Fruit fly (Drosophila melanogaster) whole organism, pupa: ENCODE results near the gene Tim17b2.
A peak's percentile ranks its signal among the peaks of the same experiment; 100 is the strongest.

Source experiments
- CG10348 ChIP-seq: fragments of 200-800 bp; sonication (Bioruptor generic); IDR thresholded peaks from 2 replicates; pipeline ENCODE4 v1.3.6; 2022; ENCODE audit warnings: missing biosample characterization, missing genetic modification characterization
- CG12605 ChIP-seq: fragments of 200-800 bp; sonication (Bioruptor generic); IDR thresholded peaks from 2 replicates; pipeline ENCODE4 v1.3.6; 2022; ENCODE audit warnings: missing biosample characterization, missing genetic modification characterization
- CG13204 ChIP-seq: fragments of 200-800 bp; sonication (Bioruptor generic); optimal IDR thresholded peaks from 2 replicates; lab custom pipeline; 2018; ENCODE audit warnings: missing biosample characterization, mild to moderate bottlenecking, missing genetic modification characterization, moderate library complexity
- CG14655 ChIP-seq: fragments of 200-800 bp; sonication (Bioruptor generic); optimal IDR thresholded peaks from 3 replicates; lab custom pipeline; 2017; ENCODE audit warnings: mild to moderate bottlenecking, missing biosample characterization, missing genetic modification reagents, missing genetic modification characterization
- CG15710 ChIP-seq: fragments of 200-800 bp; sonication (Bioruptor generic); optimal IDR thresholded peaks from 2 replicates; lab custom pipeline; 2018; ENCODE audit warnings: missing biosample characterization, mild to moderate bottlenecking, missing genetic modification characterization, moderate library complexity
- CG17806 ChIP-seq: fragments of 200-800 bp; sonication (Bioruptor generic); optimal IDR thresholded peaks from 2 replicates; lab custom pipeline; 2018; ENCODE audit warnings: missing biosample characterization, mild to moderate bottlenecking, missing genetic modification characterization, moderate library complexity
- CG32121 ChIP-seq: fragments of 200-800 bp; sonication (Bioruptor generic); IDR thresholded peaks from 2 replicates; pipeline ENCODE4 v1.3.6; 2022; ENCODE audit warnings: missing biosample characterization, missing genetic modification characterization
- CG34367 ChIP-seq: fragments of 200-800 bp; sonication (Bioruptor generic); optimal IDR thresholded peaks from 2 replicates; lab custom pipeline; 2018; ENCODE audit warnings: missing biosample characterization, mild to moderate bottlenecking, missing genetic modification characterization
- CG4496 ChIP-seq: fragments of 200-800 bp; sonication (Bioruptor generic); IDR thresholded peaks from 3 replicates; pipeline ENCODE4 v1.3.6; 2022; ENCODE audit warnings: missing biosample characterization, missing genetic modification characterization
- CG8159 ChIP-seq: fragments of 200-800 bp; sonication (Bioruptor generic); optimal IDR thresholded peaks from 3 replicates; lab custom pipeline; 2018; ENCODE audit warnings: missing biosample characterization, mild to moderate bottlenecking, missing genetic modification characterization, moderate library complexity
- CG8301 ChIP-seq: fragments of 200-800 bp; sonication (Bioruptor generic); optimal IDR thresholded peaks from 2 replicates; lab custom pipeline; 2018; ENCODE audit warnings: missing biosample characterization, mild to moderate bottlenecking, missing genetic modification characterization
- CG9948 ChIP-seq: fragments of 200-800 bp; sonication (Bioruptor generic); optimal IDR thresholded peaks from 2 replicates; lab custom pipeline; 2018; ENCODE audit warnings: missing biosample characterization, mild to moderate bottlenecking, missing genetic modification characterization, moderate library complexity
- D1 ChIP-seq: fragments of 200-800 bp; sonication (Bioruptor generic); optimal IDR thresholded peaks from 2 replicates; lab custom pipeline; 2018; ENCODE audit warnings: missing biosample characterization, mild to moderate bottlenecking, missing genetic modification characterization, moderate library complexity
- EcR ChIP-seq: fragments of 200-800 bp; sonication (Bioruptor generic); optimal IDR thresholded peaks from 3 replicates; lab custom pipeline; 2019; ENCODE audit warnings: missing biosample characterization, missing genetic modification characterization, mild to moderate bottlenecking, moderate library complexity, missing genetic modification reagents
- Ets98B ChIP-seq: fragments of 200-800 bp; sonication (Bioruptor generic); IDR thresholded peaks from 2 replicates; pipeline ENCODE4 v1.3.6; 2022; ENCODE audit warnings: missing biosample characterization, missing genetic modification characterization
- Pif1A ChIP-seq: fragments of 200-800 bp; sonication (Bioruptor generic); optimal IDR thresholded peaks from 3 replicates; lab custom pipeline; 2016; ENCODE audit warnings: missing biosample characterization, missing genetic modification characterization
- Pif1B ChIP-seq: fragments of 200-800 bp; sonication (Bioruptor generic); optimal IDR thresholded peaks from 3 replicates; lab custom pipeline; 2016; ENCODE audit warnings: missing biosample characterization, missing genetic modification characterization
- Snoo ChIP-seq: fragments of 200-800 bp; sonication (Bioruptor generic); optimal IDR thresholded peaks from 3 replicates; lab custom pipeline; 2017; ENCODE audit warnings: missing biosample characterization, mild to moderate bottlenecking, missing genetic modification characterization, inconsistent platforms
- fd96Ca ChIP-seq: fragments of 200-800 bp; sonication (Bioruptor generic); IDR thresholded peaks from 3 replicates; pipeline ENCODE4 v1.3.6; 2022; ENCODE audit warnings: missing biosample characterization, missing genetic modification characterization
- gl ChIP-seq: fragments of 200-800 bp; sonication (Bioruptor generic); optimal IDR thresholded peaks from 2 replicates; lab custom pipeline; 2018; ENCODE audit warnings: missing biosample characterization, mild to moderate bottlenecking, missing genetic modification characterization
- rn ChIP-seq: fragments of 200-800 bp; sonication (Bioruptor generic); IDR thresholded peaks from 2 replicates; pipeline ENCODE4 v1.3.6; 2022; ENCODE audit warnings: missing biosample characterization, missing genetic modification characterization

Gene Tim17b2

dm6 chr2L:15490206-15490851 lies 5.8 kb downstream of the Tim17b2 start:
- no peak for TF ChIP-seq rn (GFP tag; lab: Robert Waterston, UW)
- no peak for TF ChIP-seq CG13204 (GFP tag; lab: Kevin White, UChicago)
- TF ChIP-seq CG14655 = no peak
- TF ChIP-seq CG12605 = no peak
- TF ChIP-seq CG17806 (tag; lab: Kevin White, UChicago) = no peak
- no peak for TF ChIP-seq fd96Ca
- TF ChIP-seq Pif1B (GFP tag; lab: Kevin White, UChicago) = no peak
- no peak for TF ChIP-seq Pif1A
- no peak for TF ChIP-seq CG10348 (GFP tag; lab: Robert Waterston, UW)

dm6 chr2L:15491321-15492158 lies 7.0 kb downstream of the Tim17b2 start:
- TF ChIP-seq CG10348 (GFP tag; lab: Robert Waterston, UW) (no peak), CG14655 (no peak), Snoo (tag; lab: Kevin White, UChicago) (no peak), gl (tag; lab: Kevin White, UChicago) (no peak), EcR (GFP tag; lab: Kevin White, UChicago) (no peak), D1 (tag; lab: Kevin White, UChicago) (no peak), CG13204 (GFP tag; lab: Kevin White, UChicago) (no peak), Pif1B (GFP tag; lab: Kevin White, UChicago) (no peak)

- TF ChIP-seq CG10348 (GFP tag; lab: Robert Waterston, UW) (no peak), Pif1B (GFP tag; lab: Kevin White, UChicago) (no peak), gl (tag; lab: Kevin White, UChicago) (no peak), fd96Ca (no peak), D1 (tag; lab: Kevin White, UChicago) (no peak), CG32121 (GFP tag; lab: Robert Waterston, UW) (no peak), EcR (GFP tag; lab: Kevin White, UChicago) (no peak), Snoo (tag; lab: Kevin White, UChicago) (no peak), CG13204 (GFP tag; lab: Kevin White, UChicago) (no peak), rn (GFP tag; lab: Robert Waterston, UW) (no peak), CG8159 (tag; lab: Kevin White, UChicago) (no peak), CG4496 (no peak), Pif1A (no peak), CG34367 (no peak), CG12605 (no peak), CG8301 (no peak), CG15710 (tag; lab: Kevin White, UChicago) (no peak), CG9948 (no peak), CG17806 (tag; lab: Kevin White, UChicago) (no peak)
- TF ChIP-seq, all 21 proteins: peak for 0
These were observed 7.6 kb downstream of the Tim17b2 start for dm6 chr2L:15492159-15492541.

- TF ChIP-seq CG32121 (GFP tag; lab: Robert Waterston, UW) = peak; percentile 37; the same call in 1 of the 2 replicates
- TF ChIP-seq CG14655 = peak; percentile 52
- peak; percentile 26; the same call in 1 of the 3 replicates for TF ChIP-seq fd96Ca
- peak; percentile 56 for TF ChIP-seq CG8301
- TF ChIP-seq CG10348 (GFP tag; lab: Robert Waterston, UW) = no peak
- TF ChIP-seq CG9948 = peak; percentile 20
- TF ChIP-seq Ets98B (GFP tag; lab: Robert Waterston, UW) = no peak
These were observed 9.1 kb downstream of the Tim17b2 start for dm6 chr2L:15493627-15494026.

dm6 chr2L:15496310-15496709 lies 11.8 kb downstream of the Tim17b2 start:
- TF ChIP-seq CG34367 = no peak
- no peak for TF ChIP-seq Pif1B (GFP tag; lab: Kevin White, UChicago)
- TF ChIP-seq CG14655 = no peak
- TF ChIP-seq rn (GFP tag; lab: Robert Waterston, UW) = no peak
- TF ChIP-seq CG4496 = no peak
- no peak for TF ChIP-seq CG17806 (tag; lab: Kevin White, UChicago)
- TF ChIP-seq Pif1A = no peak
- no peak for TF ChIP-seq gl (tag; lab: Kevin White, UChicago)
- TF ChIP-seq CG12605 = no peak

- TF ChIP-seq CG4496 (peak; percentile 68), Snoo (tag; lab: Kevin White, UChicago) (peak; percentile 44), CG10348 (GFP tag; lab: Robert Waterston, UW) (no peak), Pif1B (GFP tag; lab: Kevin White, UChicago) (no peak), CG8159 (tag; lab: Kevin White, UChicago) (peak; percentile 25), CG32121 (GFP tag; lab: Robert Waterston, UW) (peak; percentile 22), gl (tag; lab: Kevin White, UChicago) (no peak), CG13204 (GFP tag; lab: Kevin White, UChicago) (no peak), Pif1A (peak; percentile 15), CG15710 (tag; lab: Kevin White, UChicago) (no peak), CG8301 (no peak), CG12605 (no peak; the same call in 1 of the 2 replicates), CG34367 (peak; percentile 2), CG9948 (no peak), fd96Ca (no peak), Ets98B (GFP tag; lab: Robert Waterston, UW) (peak; percentile 35; the same call in 1 of the 2 replicates), rn (GFP tag; lab: Robert Waterston, UW) (peak; percentile 15; the same call in 1 of the 2 replicates), D1 (tag; lab: Kevin White, UChicago) (peak; percentile 3), EcR (GFP tag; lab: Kevin White, UChicago) (no peak), CG14655 (peak; percentile 42), CG17806 (tag; lab: Kevin White, UChicago) (no peak)
These were observed 14.6 kb downstream of the Tim17b2 start, which contains the start of gene lace for dm6 chr2L:15498885-15499696. TSS of gene lace (plus strand) at chr2L:15499127.
